Worm (Caenorhabditis elegans) whole organism, dauer: Measurements from ENCODE around the gene spsb-1.

Experiments used
- unc-62 ChIP-seq: sonication (generic microtip); optimal IDR thresholded peaks from 2 replicates; lab custom pipeline; 2017; ENCODE audit warnings: missing biosample characterization, missing genetic modification reagents, missing genetic modification characterization

spsb-1 gene

ce11 chrII:15190971-15191370 lies 5.6 kb upstream of the spsb-1 start:
- no peak for TF ChIP-seq unc-62 (GFP tag; lab: Kevin White, UChicago)

DNA sequence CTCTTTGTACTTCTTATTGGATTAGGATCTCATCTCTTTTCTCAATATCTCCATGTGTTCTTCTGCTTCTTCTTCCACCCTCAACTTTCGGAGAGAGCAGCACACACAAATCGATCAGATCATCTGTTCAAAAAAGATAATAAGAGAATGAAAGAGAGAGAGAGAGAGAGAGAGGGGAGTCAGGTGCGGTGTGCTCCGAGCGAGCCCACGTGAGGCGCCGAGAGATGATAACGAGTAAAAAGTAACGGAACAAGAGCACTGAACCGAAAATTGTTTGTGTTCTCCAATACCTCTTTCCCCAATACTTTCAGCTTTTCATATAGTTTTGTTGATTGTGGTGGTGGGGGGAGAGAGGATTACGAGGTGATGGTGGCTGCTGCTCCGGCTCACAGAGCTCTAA lies 2.6 kb upstream of the spsb-1 start:
- no peak for TF ChIP-seq unc-62 (GFP tag; lab: Kevin White, UChicago)

DNA sequence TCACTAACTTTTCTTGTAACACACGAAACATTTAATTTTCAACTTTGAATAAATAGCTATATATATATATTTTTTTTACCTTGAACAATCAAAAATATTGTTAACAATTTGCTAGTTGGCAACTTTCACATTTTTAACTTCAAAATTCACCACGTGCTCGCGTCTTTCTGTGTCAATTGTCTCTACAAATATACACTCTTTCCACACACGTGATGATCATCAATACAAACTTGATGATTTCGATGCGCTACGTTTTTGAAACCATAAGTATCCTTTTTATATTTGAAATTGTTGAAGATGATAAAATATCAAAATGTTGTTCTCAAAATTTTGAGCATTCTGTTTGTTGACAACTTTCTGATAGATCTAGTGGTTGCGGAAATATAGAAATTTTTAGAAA lies 1.2 kb upstream of the spsb-1 start:
- TF ChIP-seq unc-62 (GFP tag; lab: Kevin White, UChicago) = no peak

DNA sequence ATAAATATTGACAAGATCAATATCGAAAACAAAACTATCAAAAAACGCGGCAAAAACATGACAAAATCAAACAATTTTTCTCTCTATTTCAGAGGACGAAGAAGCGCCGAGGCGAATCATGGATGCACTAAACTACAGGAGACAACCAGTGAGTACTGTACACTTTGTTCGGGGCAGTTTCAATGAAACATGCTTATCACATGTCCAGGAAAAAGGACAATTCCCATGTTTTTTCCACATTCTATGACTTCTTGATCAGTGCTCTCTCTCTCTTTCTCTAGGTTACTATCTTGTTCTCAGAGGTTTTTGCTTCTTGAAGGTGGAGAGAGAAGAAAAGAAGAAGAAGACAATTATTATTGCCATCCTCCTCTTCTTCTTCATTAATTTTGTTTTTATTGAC lies 967 bp downstream of the spsb-1 start:
- no peak for TF ChIP-seq unc-62 (GFP tag; lab: Kevin White, UChicago)

- TF ChIP-seq unc-62 (GFP tag; lab: Kevin White, UChicago) = no peak
Measured at ce11 chrII:15203398-15204068, 7.0 kb downstream of the spsb-1 start.

- no peak for TF ChIP-seq unc-62 (GFP tag; lab: Kevin White, UChicago)
Measured at ce11 chrII:15204069-15204850, 7.7 kb downstream of the spsb-1 start.

DNA sequence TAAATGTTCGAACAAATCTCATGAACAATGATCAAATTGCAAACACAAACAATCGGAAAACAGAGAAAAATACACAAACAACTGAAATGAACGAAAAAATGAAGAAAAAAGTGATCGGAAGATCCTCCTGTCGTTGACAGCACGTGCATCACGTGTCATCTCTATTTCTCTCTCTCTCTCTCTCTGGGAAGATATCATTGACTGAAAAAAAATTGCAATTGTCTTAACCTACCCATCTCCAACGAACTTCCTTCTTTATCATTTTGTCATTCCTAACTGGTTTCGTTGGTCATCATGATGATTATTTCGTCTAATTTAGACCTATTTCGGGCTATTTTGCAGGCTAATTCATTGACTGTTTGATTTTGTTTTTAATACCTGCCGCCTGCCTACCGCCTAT lies 8.8 kb downstream of the spsb-1 start:
- TF ChIP-seq unc-62 (GFP tag; lab: Kevin White, UChicago) = no peak

- TF ChIP-seq unc-62 (GFP tag; lab: Kevin White, UChicago) = no peak
Measured at ce11 chrII:15206234-15206633, 9.7 kb downstream of the spsb-1 start.

DNA sequence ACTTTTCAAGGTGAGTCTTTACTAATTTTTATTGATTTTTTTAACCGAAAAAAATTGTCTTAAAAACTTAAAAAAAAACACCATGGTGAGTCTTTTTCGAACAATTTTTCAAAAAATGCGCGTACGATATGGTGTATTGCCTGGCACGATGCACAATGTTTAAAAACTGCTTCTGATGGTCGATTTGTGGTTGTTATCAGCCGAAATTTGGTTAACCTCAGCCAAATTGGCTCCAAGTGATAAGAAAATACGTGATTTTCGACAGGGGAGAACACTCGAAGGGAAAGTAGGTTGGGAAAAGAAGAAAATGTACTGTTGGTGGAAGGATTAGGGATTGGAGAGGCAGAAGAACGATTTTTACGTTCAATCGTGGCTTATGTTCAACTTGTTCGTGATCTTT lies 11.0 kb downstream of the spsb-1 start:
- TF ChIP-seq unc-62 (GFP tag; lab: Kevin White, UChicago) = no peak

DNA sequence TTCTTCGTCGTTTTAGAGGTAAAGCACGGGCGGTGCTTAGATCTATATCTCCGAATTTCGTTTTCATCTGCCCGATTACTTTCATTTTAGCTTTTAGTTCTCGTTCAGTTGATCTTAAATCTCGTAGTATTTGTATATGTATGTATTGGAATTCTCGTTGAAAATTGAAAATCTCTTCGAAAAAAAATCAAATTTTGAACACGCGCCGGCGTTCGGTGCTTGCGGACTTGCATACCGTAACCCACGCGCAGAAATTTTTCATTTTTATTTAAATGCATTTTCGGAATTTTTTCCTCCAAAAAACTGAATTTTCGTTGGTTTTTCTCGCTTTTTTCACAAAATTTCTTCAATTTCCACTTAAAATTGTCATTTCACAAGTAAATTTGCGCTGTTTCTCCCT lies 11.6 kb downstream of the spsb-1 start:
- TF ChIP-seq unc-62 (GFP tag; lab: Kevin White, UChicago) = no peak

- no peak for TF ChIP-seq unc-62 (GFP tag; lab: Kevin White, UChicago)
Measured at ce11 chrII:15208874-15209273, 12.3 kb downstream of the spsb-1 start.

DNA sequence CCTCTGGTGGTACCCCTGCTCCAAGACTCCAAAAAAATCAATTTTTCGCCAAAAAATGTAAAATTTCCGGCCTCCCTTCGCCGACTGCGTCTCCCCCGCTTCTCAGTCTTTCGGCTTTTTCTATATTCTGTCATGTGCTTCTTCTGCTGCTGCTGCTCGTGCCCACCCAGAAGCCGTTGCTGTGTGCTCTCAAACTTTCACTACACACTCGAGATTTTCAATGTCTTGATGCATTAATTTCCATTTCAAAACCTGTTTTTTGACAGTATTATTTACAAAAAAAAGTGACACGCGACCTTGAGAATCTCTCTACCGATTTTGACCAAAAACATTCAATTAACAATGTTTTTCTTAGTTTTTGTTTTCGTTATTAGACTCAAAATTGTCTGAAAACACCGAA lies 12.8 kb downstream of the spsb-1 start:
- TF ChIP-seq unc-62 (GFP tag; lab: Kevin White, UChicago) = no peak

- no peak for TF ChIP-seq unc-62 (GFP tag; lab: Kevin White, UChicago)
Measured at ce11 chrII:15212260-15212914, 15.9 kb downstream of the spsb-1 start.

DNA sequence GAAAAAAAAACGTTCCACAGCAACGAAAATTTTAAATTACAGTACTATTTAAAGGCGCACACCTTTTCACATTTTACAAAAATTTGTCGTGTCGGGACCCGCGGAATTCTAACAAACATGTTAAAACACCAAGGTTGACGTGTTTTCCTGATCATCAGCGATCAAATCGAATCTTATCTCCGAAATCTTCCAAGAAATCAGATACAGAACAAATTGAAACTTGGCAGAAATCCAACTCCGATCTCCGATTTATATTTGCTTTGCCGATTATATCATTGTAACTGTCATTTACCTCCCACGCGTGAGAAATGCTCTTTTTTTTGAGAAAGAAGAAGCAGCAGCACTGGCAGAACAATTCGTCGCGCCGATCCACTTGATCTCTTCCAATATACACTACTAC lies 17.2 kb downstream of the spsb-1 start:
- no peak for TF ChIP-seq unc-62 (GFP tag; lab: Kevin White, UChicago)

DNA sequence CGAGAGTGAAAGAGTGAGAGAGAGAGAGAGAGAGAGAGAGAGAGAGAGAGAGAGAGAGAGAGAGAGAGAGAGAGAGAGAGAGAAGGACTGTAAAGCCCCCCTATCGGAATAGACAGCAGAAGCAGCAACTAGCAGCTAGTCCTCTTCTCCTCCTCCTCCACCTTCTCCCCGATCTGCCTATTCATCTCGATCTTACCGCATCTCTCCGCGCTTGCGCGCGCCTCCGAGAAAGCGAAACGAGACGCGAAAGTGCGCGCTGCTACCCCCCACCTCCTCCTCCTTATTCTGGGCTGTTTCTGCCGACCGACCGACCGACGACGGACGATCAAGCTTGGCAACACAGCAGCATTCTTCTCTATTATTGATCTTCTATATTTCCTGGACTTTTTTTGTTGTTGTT lies 21.4 kb downstream of the spsb-1 start:
- TF ChIP-seq unc-62 (GFP tag; lab: Kevin White, UChicago) = no peak

ce11 chrII:15218609-15219008 lies 22.1 kb downstream of the spsb-1 start:
- TF ChIP-seq unc-62 (GFP tag; lab: Kevin White, UChicago) = no peak
